Worm (Caenorhabditis elegans): ENCODE data around the gene nas-4.

- TF ChIP-seq pes-1 (GFP tag; IDR thresholded peaks at IDR 0.05) (no peak), ama-1 (optimal IDR thresholded peaks at IDR 0.05) (no peak), sea-1 (GFP tag; conservative IDR thresholded peaks at IDR 0.05) (no peak), tra-4 (tag; optimal IDR thresholded peaks at IDR 0.05) (no peak), flt-1 (GFP tag; IDR thresholded peaks at IDR 0.05) (no peak), ets-7 (tag; optimal IDR thresholded peaks at IDR 0.05) (no peak), hnd-1 (tag; optimal IDR thresholded peaks at IDR 0.05) (no peak), tbx-37 (GFP tag; conservative IDR thresholded peaks at IDR 0.05) (no peak), hmg-4 (GFP tag; optimal IDR thresholded peaks at IDR 0.05) (no peak), B0310.2 (tag; optimal IDR thresholded peaks at IDR 0.05) (no peak), ceh-13 (GFP tag; optimal IDR thresholded peaks at IDR 0.05) (no peak), tbx-11 (GFP tag; IDR thresholded peaks at IDR 0.05) (no peak), scrt-1 (GFP tag; IDR thresholded peaks at IDR 0.05) (no peak), hmbx-1 (tag; optimal IDR thresholded peaks at IDR 0.05) (no peak)
Measured at ce11 chrIII:6415306-6415973, at the start of gene nas-4.
